Fruit fly (Drosophila melanogaster) whole organism, wandering third instar larva: ENCODE data around the gene CG7255.

Experiments
- Jra ChIP-seq: sonication (Bioruptor generic); optimal IDR thresholded peaks from 2 replicates; lab custom pipeline; 2016; ENCODE audit warnings: missing biosample characterization, missing genetic modification characterization
- Myc ChIP-seq: fragments of >200 bp; optimal IDR thresholded peaks from 2 replicates; lab custom pipeline; 2017
- ey ChIP-seq: fragments of 200-800 bp; sonication (Bioruptor generic); optimal IDR thresholded peaks from 2 replicates; lab custom pipeline; 2016; ENCODE audit warnings: missing biosample characterization, missing genetic modification characterization
- h ChIP-seq: fragments of 200-800 bp; sonication (Bioruptor generic); optimal IDR thresholded peaks from 3 replicates; lab custom pipeline; 2016; ENCODE audit warnings: missing biosample characterization, mild to moderate bottlenecking, missing genetic modification characterization
- pan ChIP-seq: fragments of >200 bp; optimal IDR thresholded peaks from 2 replicates; lab custom pipeline; 2017

DNA sequence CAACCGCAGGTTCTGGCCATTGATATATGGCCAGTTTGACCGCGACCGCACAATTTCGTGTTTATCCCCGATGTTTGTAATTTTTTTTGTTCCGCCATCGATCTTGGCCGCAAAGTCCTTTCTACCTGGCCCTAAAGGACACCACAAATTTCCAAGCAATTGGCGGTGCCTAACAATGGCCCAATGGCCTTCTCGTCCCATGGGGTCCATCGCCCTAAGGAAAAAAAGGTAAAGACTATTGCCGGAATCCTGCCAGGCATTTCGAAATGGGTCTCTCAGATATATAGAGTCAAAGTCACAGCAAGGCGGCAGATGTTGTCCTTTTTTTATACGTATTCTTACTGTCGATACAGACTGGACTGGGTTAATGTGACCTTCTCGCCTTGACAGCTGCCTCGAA is 42.0 kb upstream of the CG7255 start:
- no peak for TF ChIP-seq h (GFP tag; lab: Kevin White, UChicago)
- no peak for TF ChIP-seq ey (GFP tag; lab: Kevin White, UChicago)
- no peak for TF ChIP-seq Myc (lab: Kevin White, UChicago)
- TF ChIP-seq Jra = no peak
- TF ChIP-seq pan = no peak
